Fruit fly (Drosophila melanogaster) whole organism, wandering third instar larva: Measurements from ENCODE around the gene Fnta.

Source experiments
- Dfd ChIP-seq: fragments of >200 bp; optimal IDR thresholded peaks from 2 replicates; lab custom pipeline; 2017; ENCODE audit warnings: missing biosample characterization, missing genetic modification characterization
- Hr78 ChIP-seq: fragments of >200 bp; optimal IDR thresholded peaks from 2 replicates; lab custom pipeline; 2017; ENCODE audit warnings: missing biosample characterization, missing genetic modification characterization
- Mio ChIP-seq: sonication (Bioruptor generic); optimal IDR thresholded peaks from 2 replicates; lab custom pipeline; 2016; ENCODE audit warnings: missing biosample characterization, missing genetic modification characterization
- N ChIP-seq: fragments of >200 bp; optimal IDR thresholded peaks from 2 replicates; lab custom pipeline; 2018; ENCODE audit warnings: missing biosample characterization, missing external identifiers, missing genetic modification characterization
- Sp1 ChIP-seq: fragments of 200-800 bp; sonication (Bioruptor generic); optimal IDR thresholded peaks from 3 replicates; lab custom pipeline; 2019; ENCODE audit warnings: missing biosample characterization, mild to moderate bottlenecking, missing genetic modification characterization, moderate library complexity
- br ChIP-seq: fragments of 200-800 bp; sonication (Bioruptor generic); optimal IDR thresholded peaks from 2 replicates; lab custom pipeline; 2016; ENCODE audit warnings: missing biosample characterization, missing genetic modification characterization
- dmrt93B ChIP-seq: fragments of 200-800 bp; sonication (Bioruptor generic); optimal IDR thresholded peaks from 2 replicates; lab custom pipeline; 2018; ENCODE audit warnings: missing biosample characterization, mild to moderate bottlenecking, missing genetic modification characterization
- dsf ChIP-seq: sonication (Bioruptor generic); optimal IDR thresholded peaks from 2 replicates; lab custom pipeline; 2016; ENCODE audit warnings: missing biosample characterization, missing genetic modification characterization, borderline replicate concordance
- h ChIP-seq: fragments of 200-800 bp; sonication (Bioruptor generic); optimal IDR thresholded peaks from 3 replicates; lab custom pipeline; 2016; ENCODE audit warnings: missing biosample characterization, mild to moderate bottlenecking, missing genetic modification characterization
- pan ChIP-seq: fragments of >200 bp; optimal IDR thresholded peaks from 2 replicates; lab custom pipeline; 2017
- psq ChIP-seq: fragments of 200-800 bp; sonication (Bioruptor generic); optimal IDR thresholded peaks from 3 replicates; lab custom pipeline; 2017; ENCODE audit warnings: missing biosample characterization, mild to moderate bottlenecking, missing genetic modification characterization, moderate library complexity
- tai ChIP-seq: sonication (Bioruptor generic); optimal IDR thresholded peaks from 2 replicates; lab custom pipeline; 2016; ENCODE audit warnings: missing biosample characterization, missing genetic modification characterization
- usp ChIP-seq: fragments of >200 bp; optimal IDR thresholded peaks from 2 replicates; lab custom pipeline; 2017; ENCODE audit warnings: missing biosample characterization, missing genetic modification characterization

dm6 chr2L:4811491-4812058 lies 18.9 kb downstream of the Fnta start:
- TF ChIP-seq dsf (GFP tag; lab: Kevin White, UChicago) (no peak), psq (GFP tag; lab: Kevin White, UChicago) (no peak), tai (GFP tag; lab: Kevin White, UChicago) (no peak), usp (GFP tag; lab: Kevin White, UChicago) (no peak), pan (lab: Kevin White, UChicago) (no peak), Mio (GFP tag; lab: Kevin White, UChicago) (no peak), Hr78 (GFP tag; lab: Kevin White, UChicago) (peak; percentile 45), Dfd (GFP tag; lab: Kevin White, UChicago) (no peak), br (no peak), h (GFP tag; lab: Kevin White, UChicago) (no peak), N (GFP tag; lab: Kevin White, UChicago) (peak; percentile 98), dmrt93B (no peak), Sp1 (no peak)
